Worm (Caenorhabditis elegans) whole organism, L4 larva: ENCODE results near the gene B0284.3.

Experiments used
- D1046.2 ChIP-seq: fragments of 200-800 bp; sonication (Bioruptor generic); IDR thresholded peaks from 2 replicates; pipeline ENCODE4 v1.3.6; 2022; ENCODE audit warnings: missing genetic modification characterization, missing compliant biosample characterization
- F49E8.2 ChIP-seq: sonication (generic microtip); optimal IDR thresholded peaks from 2 replicates; lab custom pipeline; 2016; ENCODE audit warnings: missing compliant biosample characterization, mild to moderate bottlenecking, missing genetic modification characterization, borderline replicate concordance
- R02D3.7 ChIP-seq: fragments of 150-350 bp; sonication (generic microtip); optimal IDR thresholded peaks from 3 replicates; lab custom pipeline; 2014; ENCODE audit warnings: missing biosample characterization, missing genetic modification characterization
- T26A8.4 ChIP-seq: fragments of 200-800 bp; sonication (Bioruptor generic); IDR thresholded peaks from 2 replicates; pipeline ENCODE4 v1.3.6; 2022; ENCODE audit warnings: missing genetic modification characterization, missing compliant biosample characterization
- Y105C5A.15 ChIP-seq: fragments of 200-800 bp; sonication (Bioruptor generic); IDR thresholded peaks from 2 replicates; pipeline ENCODE4 v1.3.6; 2022; ENCODE audit warnings: missing genetic modification characterization, missing compliant biosample characterization
- Y48G9A.11 ChIP-seq: fragments of 200-800 bp; sonication (Bioruptor generic); IDR thresholded peaks from 2 replicates; pipeline ENCODE4 v1.3.6; 2022; ENCODE audit warnings: missing genetic modification reagents, missing genetic modification characterization, missing compliant biosample characterization
- Y75B8A.6 ChIP-seq: fragments of 200-800 bp; sonication (Bioruptor generic); IDR thresholded peaks from 2 replicates; pipeline ENCODE4 v1.3.6; 2022; ENCODE audit warnings: missing genetic modification reagents, missing genetic modification characterization, missing compliant biosample characterization
- aly-2 ChIP-seq: sonication (generic microtip); optimal IDR thresholded peaks from 2 replicates; lab custom pipeline; 2018; ENCODE audit warnings: missing biosample characterization, missing genetic modification characterization
- attf-4 ChIP-seq: sonication (generic microtip); optimal IDR thresholded peaks from 3 replicates; lab custom pipeline; 2017; ENCODE audit warnings: missing biosample characterization, missing genetic modification characterization
- ceh-20 ChIP-seq: fragments of 200-800 bp; sonication (Bioruptor generic); IDR thresholded peaks from 2 replicates; pipeline ENCODE4 v1.3.6; 2022; ENCODE audit warnings: missing genetic modification reagents, missing genetic modification characterization, missing compliant biosample characterization
- daf-19 ChIP-seq: fragments of 200-800 bp; sonication (Bioruptor generic); conservative IDR thresholded peaks from 2 replicates; pipeline ENCODE4 v1.3.6; 2022; ENCODE audit warnings: missing genetic modification characterization, missing compliant biosample characterization
- dmd-6 ChIP-seq: fragments of 200-800 bp; sonication (Bioruptor generic); IDR thresholded peaks from 2 replicates; pipeline ENCODE4 v1.3.6; 2022; ENCODE audit warnings: missing genetic modification reagents, missing genetic modification characterization, missing compliant biosample characterization
- dmd-8 ChIP-seq: fragments of 200-800 bp; sonication (Bioruptor generic); IDR thresholded peaks from 2 replicates; pipeline ENCODE4 v1.3.6; 2022; ENCODE audit warnings: missing genetic modification characterization, missing compliant biosample characterization
- dpl-1 ChIP-seq: fragments of 150-350 bp; optimal IDR thresholded peaks from 2 replicates; lab custom pipeline; 2014; ENCODE audit warnings: missing biosample characterization, missing genetic modification reagents, missing genetic modification characterization
- egl-27 ChIP-seq: sonication (generic microtip); optimal IDR thresholded peaks from 3 replicates; lab custom pipeline; 2017; ENCODE audit warnings: missing biosample characterization, missing genetic modification reagents, missing genetic modification characterization
- fos-1 ChIP-seq: fragments of 150-350 bp; optimal IDR thresholded peaks from 2 replicates; lab custom pipeline; 2014; ENCODE audit warnings: missing biosample characterization, missing genetic modification characterization
- gei-8 ChIP-seq: fragments of 200-800 bp; sonication (Bioruptor generic); optimal IDR thresholded peaks from 2 replicates; lab custom pipeline; 2018; ENCODE audit warnings: mild to moderate bottlenecking, missing genetic modification characterization, missing compliant biosample characterization
- hlh-11 ChIP-seq: fragments of 200-800 bp; sonication (Bioruptor generic); optimal IDR thresholded peaks from 2 replicates; lab custom pipeline; 2018; ENCODE audit warnings: mild to moderate bottlenecking, missing genetic modification characterization, missing compliant biosample characterization
- hmg-1.1 ChIP-seq: fragments of 200-800 bp; sonication (Bioruptor generic); IDR thresholded peaks from 2 replicates; pipeline ENCODE4 v1.3.6; 2022; ENCODE audit warnings: missing genetic modification reagents, missing genetic modification characterization, missing compliant biosample characterization
- lin-1 ChIP-seq: fragments of 200-800 bp; sonication (Bioruptor generic); IDR thresholded peaks from 2 replicates; pipeline ENCODE4 v1.3.6; 2022; ENCODE audit warnings: missing genetic modification reagents, missing genetic modification characterization, missing compliant biosample characterization
- lin-29 ChIP-seq: fragments of 200-800 bp; sonication (Bioruptor generic); IDR thresholded peaks from 2 replicates; pipeline ENCODE4 v1.3.6; 2022; ENCODE audit warnings: missing genetic modification reagents, missing genetic modification characterization, missing compliant biosample characterization
- lir-3 ChIP-seq: sonication (generic microtip); optimal IDR thresholded peaks from 2 replicates; lab custom pipeline; 2016; ENCODE audit warnings: mild to moderate bottlenecking, missing genetic modification characterization, missing compliant biosample characterization
- lsy-2 ChIP-seq, 2 experiments: fragments of 150-350 bp in 1 of 2; sonication (generic microtip) in 1 of 2; optimal IDR thresholded peaks; 2 replicates each; lab custom pipeline; 2014 to 2017; ENCODE audit warnings: missing biosample characterization in 2 of 2, missing genetic modification characterization in 2 of 2
- mdt-29 ChIP-seq: fragments of 200-800 bp; sonication (Bioruptor generic); IDR thresholded peaks from 2 replicates; pipeline ENCODE4 v1.3.6; 2022; ENCODE audit warnings: missing genetic modification reagents, missing genetic modification characterization, missing compliant biosample characterization
- mep-1 ChIP-seq: fragments of 150-350 bp; sonication (generic microtip); optimal IDR thresholded peaks from 3 replicates; lab custom pipeline; 2014; ENCODE audit warnings: missing biosample characterization, missing genetic modification characterization
- mes-2 ChIP-seq: sonication (generic microtip); optimal IDR thresholded peaks from 2 replicates; lab custom pipeline; 2016; ENCODE audit warnings: missing genotype, mild to moderate bottlenecking, missing genetic modification characterization, missing compliant biosample characterization; ENCODE audit not compliant: poor library complexity, severe bottlenecking
- nhr-11 ChIP-seq: fragments of 150-350 bp; optimal IDR thresholded peaks from 2 replicates; lab custom pipeline; 2014; ENCODE audit warnings: missing biosample characterization, missing genetic modification characterization
- nhr-111 ChIP-seq: fragments of 200-800 bp; sonication (Bioruptor generic); optimal IDR thresholded peaks from 2 replicates; lab custom pipeline; 2018; ENCODE audit warnings: mild to moderate bottlenecking, missing genetic modification characterization, missing compliant biosample characterization
- nhr-25 ChIP-seq: sonication (generic microtip); optimal IDR thresholded peaks from 2 replicates; lab custom pipeline; 2017; ENCODE audit warnings: missing genetic modification characterization, mild to moderate bottlenecking, missing compliant biosample characterization, antibody characterized with exemption, moderate library complexity, borderline replicate concordance; ENCODE audit not compliant: insufficient read depth
- nhr-28 ChIP-seq: fragments of 150-350 bp; optimal IDR thresholded peaks from 2 replicates; lab custom pipeline; 2014; ENCODE audit warnings: missing biosample characterization, missing genetic modification characterization
- nhr-76 ChIP-seq: fragments of 150-350 bp; optimal IDR thresholded peaks from 2 replicates; lab custom pipeline; 2014; ENCODE audit warnings: missing biosample characterization, missing genetic modification characterization
- pha-4 ChIP-seq, 2 experiments: fragments of 150-350 bp in 1 of 2; fragments of 200-800 bp in 1 of 2; sonication (Bioruptor generic) in 1 of 2; IDR thresholded peaks in 1 of 2; optimal IDR thresholded peaks in 1 of 2; 2 replicates each; pipeline versions ENCODE4 v1.3.6 to Lab custom; 2014 to 2022; ENCODE audit warnings: missing genetic modification characterization in 2 of 2, missing genetic modification reagents in 2 of 2, missing biosample characterization in 1 of 2, missing compliant biosample characterization in 1 of 2
- php-3 ChIP-seq: fragments of 200-800 bp; sonication (Bioruptor generic); IDR thresholded peaks from 2 replicates; pipeline ENCODE4 v1.3.6; 2022; ENCODE audit warnings: missing genetic modification reagents, missing genetic modification characterization, missing compliant biosample characterization
- pqm-1 ChIP-seq: sonication (generic microtip); optimal IDR thresholded peaks from 2 replicates; lab custom pipeline; 2017; ENCODE audit warnings: missing biosample characterization, missing genetic modification characterization
- rbr-2 ChIP-seq: sonication (generic microtip); optimal IDR thresholded peaks from 2 replicates; lab custom pipeline; 2016; ENCODE audit warnings: missing genotype, missing genetic modification characterization, missing compliant biosample characterization
- sdz-12 ChIP-seq: fragments of 200-800 bp; sonication (Bioruptor generic); optimal IDR thresholded peaks from 2 replicates; lab custom pipeline; 2018; ENCODE audit warnings: mild to moderate bottlenecking, missing genetic modification characterization, missing compliant biosample characterization
- set-16 ChIP-seq: fragments of 200-800 bp; sonication (Bioruptor generic); IDR thresholded peaks from 2 replicates; pipeline ENCODE4 v1.3.6; 2022; ENCODE audit warnings: missing genetic modification reagents, missing genetic modification characterization, missing compliant biosample characterization
- snpc-4 ChIP-seq: fragments of 150-350 bp; optimal IDR thresholded peaks from 2 replicates; lab custom pipeline; 2014; ENCODE audit warnings: missing biosample characterization, missing genetic modification characterization
- spr-1 ChIP-seq: sonication (generic microtip); optimal IDR thresholded peaks from 2 replicates; lab custom pipeline; 2016; ENCODE audit warnings: mild to moderate bottlenecking, missing genetic modification characterization, missing compliant biosample characterization
- spr-3 ChIP-seq: fragments of 200-800 bp; sonication (Bioruptor generic); optimal IDR thresholded peaks from 2 replicates; lab custom pipeline; 2018; ENCODE audit warnings: mild to moderate bottlenecking, missing genetic modification characterization, missing compliant biosample characterization
- unc-62 ChIP-seq, 3 experiments: fragments of 150-350 bp in 1 of 3; sonication (generic microtip); optimal IDR thresholded peaks in 2 of 3; peaks in 1 of 3; 1 replicate in 1 of 3; 2 replicates in 2 of 3; lab custom pipeline; 2014 to 2017; ENCODE audit warnings: missing biosample characterization in 3 of 3, missing genetic modification characterization in 3 of 3, missing genetic modification reagents in 3 of 3, missing genotype in 1 of 3
- vab-7 ChIP-seq: fragments of 200-800 bp; sonication (Bioruptor generic); IDR thresholded peaks from 2 replicates; pipeline ENCODE4 v1.3.6; 2022; ENCODE audit warnings: missing genetic modification reagents, missing genetic modification characterization, missing compliant biosample characterization
- zfp-2 ChIP-seq: sonication (generic microtip); optimal IDR thresholded peaks from 2 replicates; lab custom pipeline; 2016; ENCODE audit warnings: mild to moderate bottlenecking, missing genetic modification characterization, missing compliant biosample characterization
- zfp-3 ChIP-seq: fragments of 200-800 bp; sonication (Bioruptor generic); conservative IDR thresholded peaks from 2 replicates; pipeline ENCODE4 v1.3.6; 2022; ENCODE audit warnings: missing genetic modification reagents, missing genetic modification characterization, missing compliant biosample characterization
- zip-11 ChIP-seq: fragments of 200-800 bp; sonication (Bioruptor generic); IDR thresholded peaks from 2 replicates; pipeline ENCODE4 v1.3.6; 2022; ENCODE audit warnings: missing genetic modification characterization, missing compliant biosample characterization
- ztf-11 ChIP-seq: fragments of 150-350 bp; optimal IDR thresholded peaks from 2 replicates; lab custom pipeline; 2014; ENCODE audit warnings: missing biosample characterization, missing genetic modification characterization

The B0284.3 gene

ce11 chrIII:4379717-4380116 is at the start of gene B0284.3:
TSS of gene B0284.3 (minus strand) at chrIII:4379817.
- TF ChIP-seq spr-3 (no peak), lin-1 (GFP tag; lab: Robert Waterston, UW) (no peak), snpc-4 (no peak), hlh-11 (tag; lab: Kevin White, UChicago) (no peak)

- no peak for TF ChIP-seq sdz-12 (GFP tag; lab: Kevin White, UChicago)
- TF ChIP-seq nhr-11, result no peak
- TF ChIP-seq snpc-4, result no peak
- TF ChIP-seq nhr-28 (tag; lab: Kevin White, UChicago), result no peak
- TF ChIP-seq dpl-1 (GFP tag; lab: Kevin White, UChicago), result no peak
- no peak for TF ChIP-seq mes-2 (tag; lab: Kevin White, UChicago)
- TF ChIP-seq attf-4 (tag; lab: Kevin White, UChicago), result no peak
Measured at ce11 chrIII:4429402-4429801, 49.8 kb upstream of the B0284.3 start, which contains the start of gene C28A5.6. TSS of gene C28A5.6 (minus strand) at chrIII:4429502.

ce11 chrIII:4428797-4429196 is 49.2 kb upstream of the B0284.3 start:
- TF ChIP-seq D1046.2 (GFP tag; lab: Robert Waterston, UW) (0 out of 2 replicates have a peak, but pooled peaks have one; percentile 58), spr-1 (peak; percentile 9), nhr-28 (tag; lab: Kevin White, UChicago) (no peak), zfp-2 (tag; lab: Kevin White, UChicago) (no peak), R02D3.7 (tag; lab: Kevin White, UChicago) (no peak), dmd-6 (GFP tag; lab: Robert Waterston, UW) (peak; percentile 47), dmd-8 (GFP tag; lab: Robert Waterston, UW) (peak; percentile 74; the same call in 1 of the 2 replicates), hmg-1.1 (GFP tag; lab: Robert Waterston, UW) (no peak; the same call in 1 of the 2 replicates), lir-3 (tag; lab: Kevin White, UChicago) (no peak), gei-8 (no peak), vab-7 (GFP tag; lab: Robert Waterston, UW) (peak; percentile 75), fos-1 (tag; lab: Kevin White, UChicago) (no peak), lsy-2 (tag; optimal IDR thresholded peaks at IDR 0.05; lab: Kevin White, UChicago) (no peak), unc-62 (GFP tag; optimal IDR thresholded peaks at IDR 0.05 in 1 of 2; lab: Kevin White, UChicago) (peak in 1 of 2 experiments; percentile 43), unc-62 (tag; optimal IDR thresholded peaks at IDR 0.05; lab: Kevin White, UChicago) (no peak), mdt-29 (GFP tag; lab: Robert Waterston, UW) (no peak), nhr-25 (no peak), aly-2 (tag; lab: Kevin White, UChicago) (no peak), pha-4 (GFP tag; IDR thresholded peaks at IDR 0.05; lab: Robert Waterston, UW) (peak; percentile 78; the same call in 1 of the 2 replicates), pha-4 (tag; optimal IDR thresholded peaks at IDR 0.05; lab: Kevin White, UChicago) (no peak), Y105C5A.15 (GFP tag; lab: Robert Waterston, UW) (0 out of 2 replicates have a peak, but pooled peaks have one; percentile 13), rbr-2 (tag; lab: Kevin White, UChicago) (no peak), F49E8.2 (tag; lab: Kevin White, UChicago) (no peak), ceh-20 (GFP tag; lab: Robert Waterston, UW) (no peak), Y48G9A.11 (GFP tag; lab: Robert Waterston, UW) (no peak), zfp-3 (GFP tag; lab: Robert Waterston, UW) (0 out of 2 replicates have a peak, but pooled peaks have one; percentile 27), Y75B8A.6 (GFP tag; lab: Robert Waterston, UW) (no peak), lin-29 (GFP tag; lab: Robert Waterston, UW) (no peak), nhr-111 (GFP tag; lab: Kevin White, UChicago) (no peak), ztf-11 (tag; lab: Kevin White, UChicago) (no peak), daf-19 (GFP tag; lab: Robert Waterston, UW) (peak; percentile 86), T26A8.4 (GFP tag; lab: Robert Waterston, UW) (peak; percentile 59), nhr-76 (tag; lab: Kevin White, UChicago) (no peak), spr-3 (no peak), attf-4 (tag; lab: Kevin White, UChicago) (no peak), pqm-1 (tag; lab: Kevin White, UChicago) (no peak), zip-11 (no peak), egl-27 (tag; lab: Kevin White, UChicago) (no peak), php-3 (no peak), mep-1 (tag; lab: Kevin White, UChicago) (no peak), set-16 (GFP tag; lab: Robert Waterston, UW) (no peak)
